Worm (Caenorhabditis elegans) whole organism, midembryonic: Measurements from ENCODE around the gene T04A6.1.
A peak's percentile ranks its signal among the peaks of the same experiment; 100 is the strongest.

Experiments used
- T22C8.4 ChIP-seq: fragments of 200-800 bp; sonication (Bioruptor generic); IDR thresholded peaks from 2 replicates; pipeline ENCODE4 v1.3.6; 2022; ENCODE audit warnings: missing genetic modification characterization, missing compliant biosample characterization
- cog-1 ChIP-seq: sonication (generic microtip); optimal IDR thresholded peaks from 2 replicates; lab custom pipeline; 2016; ENCODE audit warnings: missing genetic modification characterization, missing compliant biosample characterization
- flt-1 ChIP-seq: fragments of 200-800 bp; sonication (Bioruptor generic); IDR thresholded peaks from 2 replicates; pipeline ENCODE4 v1.3.6; 2022; ENCODE audit warnings: missing genetic modification characterization, missing compliant biosample characterization
- klf-2 ChIP-seq: fragments of 200-800 bp; sonication (Bioruptor generic); conservative IDR thresholded peaks from 2 replicates; pipeline ENCODE4 v1.3.6; 2022; ENCODE audit warnings: missing genetic modification reagents, missing genetic modification characterization, missing compliant biosample characterization
- med-1 ChIP-seq: sonication (generic microtip); optimal IDR thresholded peaks from 2 replicates; lab custom pipeline; 2017; ENCODE audit warnings: missing genetic modification characterization, mild to moderate bottlenecking, missing compliant biosample characterization, antibody characterized with exemption, missing genetic modification reagents; ENCODE audit not compliant: insufficient read depth
- ref-1 ChIP-seq: fragments of 200-800 bp; sonication (Bioruptor generic); conservative IDR thresholded peaks from 2 replicates; pipeline ENCODE4 v1.3.6; 2022; ENCODE audit warnings: missing genetic modification reagents, missing genetic modification characterization, missing compliant biosample characterization
- tab-1 ChIP-seq: fragments of 200-800 bp; sonication (Bioruptor generic); IDR thresholded peaks from 2 replicates; pipeline ENCODE4 v1.3.6; 2022; ENCODE audit warnings: missing genetic modification characterization, missing compliant biosample characterization
- ztf-23 ChIP-seq: fragments of 200-800 bp; sonication (Bioruptor generic); IDR thresholded peaks from 2 replicates; pipeline ENCODE4 v1.3.6; 2022; ENCODE audit warnings: missing genetic modification reagents, missing genetic modification characterization, missing compliant biosample characterization
- ztf-29 ChIP-seq: fragments of 200-800 bp; sonication (Bioruptor generic); IDR thresholded peaks from 2 replicates; pipeline ENCODE4 v1.3.6; 2022; ENCODE audit warnings: missing genetic modification reagents, missing genetic modification characterization, missing compliant biosample characterization

Gene T04A6.1

DNA sequence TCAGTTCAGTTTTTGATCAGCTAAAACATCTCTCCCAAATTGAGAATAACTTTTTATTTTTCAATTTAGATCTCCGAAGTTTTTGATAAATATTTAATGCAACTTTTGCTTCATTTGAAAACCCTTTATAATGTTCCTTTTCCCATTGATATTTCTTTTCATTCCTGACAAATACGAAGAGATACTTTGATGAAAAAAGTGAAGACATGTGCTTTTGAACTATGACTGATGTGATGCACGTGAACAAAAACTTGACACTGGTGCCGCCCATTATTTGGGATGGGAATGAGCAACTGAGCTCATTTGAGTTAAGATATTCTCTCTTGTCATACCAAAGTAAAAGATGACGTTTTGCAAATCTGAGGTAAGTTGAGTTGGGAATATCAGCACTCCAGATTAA lies at the start of gene T04A6.1:
Gene T04A6.1, plus strand, starts transcription at position 301 of the 400 bp plus-strand sequence.
- TF ChIP-seq klf-2 (GFP tag; lab: Robert Waterston, UW) (no peak), cog-1 (tag; lab: Kevin White, UChicago) (no peak)

- TF ChIP-seq T22C8.4 (no peak), flt-1 (peak; percentile 18; the same call in 1 of the 2 replicates), tab-1 (GFP tag; lab: Robert Waterston, UW) (no peak), ref-1 (GFP tag; lab: Robert Waterston, UW) (no peak), klf-2 (GFP tag; lab: Robert Waterston, UW) (no peak), cog-1 (tag; lab: Kevin White, UChicago) (peak; percentile 18), ztf-23 (no peak), med-1 (GFP tag; lab: Kevin White, UChicago) (no peak), ztf-29 (GFP tag; lab: Robert Waterston, UW) (no peak)
Observed at ce11 chrIII:7570083-7570695, 46.1 kb upstream of the T04A6.1 start, which contains the start of gene R13A5.7. Gene R13A5.7 (minus strand): TSS chrIII:7570133.

ce11 chrIII:7571726-7572125 lies 44.6 kb upstream of the T04A6.1 start:
- TF ChIP-seq flt-1 (no peak), cog-1 (tag; lab: Kevin White, UChicago) (no peak), klf-2 (GFP tag; lab: Robert Waterston, UW) (no peak), T22C8.4 (no peak), ref-1 (GFP tag; lab: Robert Waterston, UW) (no peak), ztf-23 (no peak), med-1 (GFP tag; lab: Kevin White, UChicago) (no peak), ztf-29 (GFP tag; lab: Robert Waterston, UW) (no peak), tab-1 (GFP tag; lab: Robert Waterston, UW) (no peak)

ce11 chrIII:7572781-7573400 lies 43.4 kb upstream of the T04A6.1 start, which contains the start of the genes rpl-9 and lpd-7:
Gene rpl-9 (minus strand): TSS chrIII:7572831.
Gene lpd-7 (plus strand): TSS chrIII:7573350.
- TF ChIP-seq klf-2 (GFP tag; lab: Robert Waterston, UW) (no peak), flt-1 (0 out of 2 replicates have a peak, but pooled peaks have one; percentile 61), ztf-29 (GFP tag; lab: Robert Waterston, UW) (no peak), ref-1 (GFP tag; lab: Robert Waterston, UW) (no peak), ztf-23 (no peak), med-1 (GFP tag; lab: Kevin White, UChicago) (no peak), cog-1 (tag; lab: Kevin White, UChicago) (peak; percentile 17), tab-1 (GFP tag; lab: Robert Waterston, UW) (no peak), T22C8.4 (no peak)

- TF ChIP-seq med-1 (GFP tag; lab: Kevin White, UChicago) (no peak), flt-1 (no peak)
Observed at ce11 chrIII:7579324-7579723, 37.0 kb upstream of the T04A6.1 start, which contains the start of gene mfsd-6. Gene mfsd-6 (minus strand): TSS chrIII:7579411.

- TF ChIP-seq ref-1 (GFP tag; lab: Robert Waterston, UW) (no peak), med-1 (GFP tag; lab: Kevin White, UChicago) (no peak), flt-1 (no peak), tab-1 (GFP tag; lab: Robert Waterston, UW) (no peak), cog-1 (tag; lab: Kevin White, UChicago) (no peak), T22C8.4 (no peak), klf-2 (GFP tag; lab: Robert Waterston, UW) (no peak), ztf-29 (GFP tag; lab: Robert Waterston, UW) (no peak), ztf-23 (no peak)
Observed at ce11 chrIII:7580586-7580985, 35.7 kb upstream of the T04A6.1 start.

DNA sequence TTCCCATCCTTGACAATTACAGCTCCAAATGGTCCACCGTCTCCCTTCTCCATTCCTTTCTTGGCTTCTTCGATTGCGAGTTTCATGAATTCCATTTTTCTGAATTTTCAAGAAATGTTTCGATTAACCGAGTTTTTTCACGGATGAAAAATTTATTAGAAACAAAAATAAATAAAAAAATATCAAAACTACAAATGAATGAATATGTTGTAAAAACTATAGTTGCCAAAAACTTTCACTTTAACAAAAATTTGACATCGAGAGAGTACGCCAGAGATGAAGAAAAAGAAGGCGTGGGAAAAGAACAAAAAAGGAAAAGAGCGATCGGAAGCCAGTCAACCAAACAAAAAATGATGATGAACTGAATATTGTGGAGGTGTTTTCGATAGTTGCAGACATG lies 33.4 kb upstream of the T04A6.1 start, which contains the start of gene R13A5.10:
Gene R13A5.10, minus strand, starts transcription at position 101 of the 400 bp plus-strand sequence.
- no peak for TF ChIP-seq tab-1 (GFP tag; lab: Robert Waterston, UW)
- no peak for TF ChIP-seq ref-1 (GFP tag; lab: Robert Waterston, UW)
- TF ChIP-seq cog-1 (tag; lab: Kevin White, UChicago): no peak
- no peak for TF ChIP-seq T22C8.4
- TF ChIP-seq med-1 (GFP tag; lab: Kevin White, UChicago): no peak
- no peak for TF ChIP-seq klf-2 (GFP tag; lab: Robert Waterston, UW)
- TF ChIP-seq ztf-23: no peak
- no peak for TF ChIP-seq ztf-29 (GFP tag; lab: Robert Waterston, UW)
- no peak for TF ChIP-seq flt-1

- no peak for TF ChIP-seq tab-1 (GFP tag; lab: Robert Waterston, UW)
- 0 out of 2 replicates have a peak, but pooled peaks have one; percentile 50 for TF ChIP-seq flt-1
Observed at ce11 chrIII:7584131-7584646, 32.1 kb upstream of the T04A6.1 start, which contains the start of gene cup-5. Gene cup-5 (plus strand): TSS chrIII:7584181.

ce11 chrIII:7588214-7588613 lies 28.1 kb upstream of the T04A6.1 start, which contains the start of gene R13A5.15:
Gene R13A5.15 (minus strand): TSS chrIII:7588314.
- TF ChIP-seq tab-1 (GFP tag; lab: Robert Waterston, UW) (no peak), ref-1 (GFP tag; lab: Robert Waterston, UW) (no peak), T22C8.4 (no peak), klf-2 (GFP tag; lab: Robert Waterston, UW) (no peak), ztf-29 (GFP tag; lab: Robert Waterston, UW) (no peak), cog-1 (tag; lab: Kevin White, UChicago) (no peak), ztf-23 (no peak), flt-1 (no peak), med-1 (GFP tag; lab: Kevin White, UChicago) (no peak)
